Worm (Caenorhabditis elegans) whole organism, young adult: ENCODE data around the gene F21D5.9.
A peak's percentile ranks its signal among the peaks of the same experiment; 100 is the strongest.

ENCODE experiments used
- B0336.3 ChIP-seq: fragments of 200-800 bp; sonication (Bioruptor generic); IDR thresholded peaks from 2 replicates; pipeline ENCODE4 v1.3.6; 2022; ENCODE audit warnings: missing genetic modification characterization, missing compliant biosample characterization
- F10E7.11 ChIP-seq: sonication (generic microtip); optimal IDR thresholded peaks from 2 replicates; lab custom pipeline; 2017; ENCODE audit warnings: mild to moderate bottlenecking, missing genetic modification characterization, moderate library complexity, missing compliant biosample characterization
- F22D6.2 ChIP-seq: sonication (generic microtip); optimal IDR thresholded peaks from 2 replicates; lab custom pipeline; 2016; ENCODE audit warnings: mild to moderate bottlenecking, missing genetic modification characterization, missing compliant biosample characterization
- F23B12.7 ChIP-seq: sonication (generic microtip); optimal IDR thresholded peaks from 2 replicates; lab custom pipeline; 2017; ENCODE audit warnings: missing genetic modification characterization, mild to moderate bottlenecking, missing compliant biosample characterization, antibody characterized with exemption, moderate library complexity; ENCODE audit not compliant: insufficient read depth
- F49E8.2 ChIP-seq: sonication (generic microtip); optimal IDR thresholded peaks from 3 replicates; lab custom pipeline; 2017; ENCODE audit warnings: missing genetic modification characterization, mild to moderate bottlenecking, missing compliant biosample characterization, antibody characterized with exemption, moderate library complexity; ENCODE audit not compliant: insufficient read depth
- F52B5.7 ChIP-seq: sonication (generic microtip); optimal IDR thresholded peaks from 2 replicates; lab custom pipeline; 2016; ENCODE audit warnings: mild to moderate bottlenecking, missing genetic modification characterization, missing compliant biosample characterization
- F55B11.4 ChIP-seq: sonication (generic microtip); optimal IDR thresholded peaks from 2 replicates; lab custom pipeline; 2016; ENCODE audit warnings: missing compliant biosample characterization, missing genetic modification characterization, borderline replicate concordance; ENCODE audit not compliant: insufficient read depth
- K12H6.12 ChIP-seq: fragments of 200-800 bp; sonication (Bioruptor generic); optimal IDR thresholded peaks from 2 replicates; lab custom pipeline; 2018; ENCODE audit warnings: mild to moderate bottlenecking, missing genetic modification characterization, missing compliant biosample characterization
- T07F8.4 ChIP-seq: sonication (generic microtip); optimal IDR thresholded peaks from 2 replicates; lab custom pipeline; 2016; ENCODE audit warnings: mild to moderate bottlenecking, missing genetic modification characterization, moderate library complexity, missing compliant biosample characterization
- Y53G8AR.9 ChIP-seq: fragments of 200-800 bp; sonication (Bioruptor generic); conservative IDR thresholded peaks from 2 replicates; pipeline ENCODE4 v1.3.6; 2022; ENCODE audit warnings: missing genetic modification reagents, missing genetic modification characterization, missing compliant biosample characterization
- Y56A3A.18 ChIP-seq: fragments of 200-800 bp; sonication (Bioruptor generic); IDR thresholded peaks from 2 replicates; pipeline ENCODE4 v1.3.6; 2022; ENCODE audit warnings: missing genetic modification reagents, missing genetic modification characterization, missing compliant biosample characterization
- Y79H2A.3 ChIP-seq: fragments of 200-800 bp; sonication (Bioruptor generic); conservative IDR thresholded peaks from 2 replicates; pipeline ENCODE4 v1.3.6; 2022; ENCODE audit warnings: missing genetic modification reagents, missing genetic modification characterization, missing compliant biosample characterization
- ama-1 ChIP-seq, 3 experiments: fragments of 150-350 bp in 1 of 3; sonication (generic microtip) in 2 of 3; optimal IDR thresholded peaks; 2 replicates each; lab custom pipeline; 2014 to 2018; ENCODE audit warnings: missing biosample characterization in 2 of 3, missing genetic modification characterization in 2 of 3, missing genetic modification reagents in 2 of 3
- aptf-2 ChIP-seq: fragments of 200-800 bp; sonication (Bioruptor generic); conservative IDR thresholded peaks from 2 replicates; pipeline ENCODE4 v1.3.6; 2022; ENCODE audit warnings: missing genetic modification reagents, missing genetic modification characterization, missing compliant biosample characterization
- atf-7 ChIP-seq: sonication (generic microtip); optimal IDR thresholded peaks from 2 replicates; lab custom pipeline; 2017; ENCODE audit warnings: mild to moderate bottlenecking, missing genetic modification characterization, missing compliant biosample characterization
- athp-1 ChIP-seq: sonication (generic microtip); optimal IDR thresholded peaks from 2 replicates; lab custom pipeline; 2017; ENCODE audit warnings: mild to moderate bottlenecking, missing genetic modification characterization, missing compliant biosample characterization
- attf-3 ChIP-seq: fragments of 200-800 bp; sonication (Bioruptor generic); conservative IDR thresholded peaks from 2 replicates; pipeline ENCODE4 v1.3.6; 2022; ENCODE audit warnings: missing genetic modification reagents, missing genetic modification characterization, missing compliant biosample characterization
- attf-6 ChIP-seq: fragments of 200-800 bp; sonication (Bioruptor generic); IDR thresholded peaks from 2 replicates; pipeline ENCODE4 v1.3.6; 2022; ENCODE audit warnings: missing genetic modification reagents, missing genetic modification characterization, missing compliant biosample characterization
- cebp-1 ChIP-seq, 2 experiments: fragments of 200-800 bp in 1 of 2; sonication (Bioruptor generic) in 1 of 2; sonication (generic microtip) in 1 of 2; IDR thresholded peaks in 1 of 2; optimal IDR thresholded peaks in 1 of 2; 2 replicates each; pipeline versions ENCODE4 v1.3.6 to Lab custom; 2017 to 2022; ENCODE audit warnings: missing compliant biosample characterization in 2 of 2, missing genetic modification characterization in 2 of 2, mild to moderate bottlenecking in 1 of 2, missing genetic modification reagents in 1 of 2, moderate library complexity in 1 of 2
- ceh-100 ChIP-seq: fragments of 200-800 bp; sonication (Bioruptor generic); IDR thresholded peaks from 2 replicates; pipeline ENCODE4 v1.3.6; 2022; ENCODE audit warnings: missing genetic modification reagents, missing genetic modification characterization, missing compliant biosample characterization
- ceh-79 ChIP-seq: sonication (generic microtip); optimal IDR thresholded peaks from 2 replicates; lab custom pipeline; 2017; ENCODE audit warnings: mild to moderate bottlenecking, missing genetic modification characterization, missing compliant biosample characterization
- efl-1 ChIP-seq: fragments of 150-350 bp; optimal IDR thresholded peaks from 2 replicates; lab custom pipeline; 2014; ENCODE audit warnings: missing biosample characterization, missing genetic modification reagents, missing genetic modification characterization
- egrh-3 ChIP-seq: fragments of 200-800 bp; sonication (Bioruptor generic); IDR thresholded peaks from 2 replicates; pipeline ENCODE4 v1.3.6; 2022; ENCODE audit warnings: missing genetic modification reagents, missing genetic modification characterization, missing compliant biosample characterization
- ets-4 ChIP-seq: fragments of 200-800 bp; sonication (Bioruptor generic); optimal IDR thresholded peaks from 2 replicates; lab custom pipeline; 2018; ENCODE audit warnings: mild to moderate bottlenecking, missing genetic modification characterization, missing compliant biosample characterization
- gei-17 ChIP-seq: fragments of 200-800 bp; sonication (Bioruptor generic); optimal IDR thresholded peaks from 2 replicates; lab custom pipeline; 2018; ENCODE audit warnings: mild to moderate bottlenecking, missing genetic modification characterization, missing compliant biosample characterization
- hrde-1 ChIP-seq: sonication (generic microtip); optimal IDR thresholded peaks from 2 replicates; lab custom pipeline; 2016; ENCODE audit warnings: missing genetic modification characterization, mild to moderate bottlenecking, missing compliant biosample characterization, moderate library complexity, missing genotype, missing genetic modification reagents, borderline replicate concordance
- hsf-1 ChIP-seq: fragments of 200-800 bp; sonication (Bioruptor generic); IDR thresholded peaks from 2 replicates; pipeline ENCODE4 v1.3.6; 2022; ENCODE audit warnings: missing genetic modification reagents, missing genetic modification characterization, missing compliant biosample characterization
- let-607 ChIP-seq, 2 experiments: fragments of 200-800 bp in 1 of 2; sonication (Bioruptor generic) in 1 of 2; sonication (generic microtip) in 1 of 2; optimal IDR thresholded peaks; 2 replicates each; lab custom pipeline; 2016 to 2018; ENCODE audit warnings: mild to moderate bottlenecking in 2 of 2, missing compliant biosample characterization in 2 of 2, missing genetic modification characterization in 2 of 2, moderate library complexity in 2 of 2, missing genotype in 1 of 2
- lin-54 ChIP-seq: fragments of 200-800 bp; sonication (Bioruptor generic); optimal IDR thresholded peaks from 2 replicates; lab custom pipeline; 2018; ENCODE audit warnings: mild to moderate bottlenecking, missing genetic modification characterization, missing compliant biosample characterization
- madf-10 ChIP-seq: sonication (generic microtip); optimal IDR thresholded peaks from 2 replicates; lab custom pipeline; 2016; ENCODE audit warnings: mild to moderate bottlenecking, missing genetic modification characterization, missing compliant biosample characterization
- madf-6 ChIP-seq: fragments of 200-800 bp; sonication (Bioruptor generic); IDR thresholded peaks from 2 replicates; pipeline ENCODE4 v1.3.6; 2022; ENCODE audit warnings: missing genetic modification reagents, missing genetic modification characterization, missing compliant biosample characterization
- madf-8 ChIP-seq: fragments of 200-800 bp; sonication (Bioruptor generic); conservative IDR thresholded peaks from 2 replicates; pipeline ENCODE4 v1.3.6; 2022; ENCODE audit warnings: missing genetic modification reagents, missing genetic modification characterization, missing compliant biosample characterization
- nfya-1 ChIP-seq: sonication (generic microtip); optimal IDR thresholded peaks from 2 replicates; lab custom pipeline; 2017; ENCODE audit warnings: antibody characterized with exemption, missing compliant biosample characterization, missing genetic modification characterization, borderline replicate concordance; ENCODE audit not compliant: insufficient read depth
- nhr-80 ChIP-seq: sonication (generic microtip); optimal IDR thresholded peaks from 2 replicates; lab custom pipeline; 2016; ENCODE audit warnings: missing genetic modification characterization, missing compliant biosample characterization
- repo-1 ChIP-seq: sonication (generic microtip); optimal IDR thresholded peaks from 2 replicates; lab custom pipeline; 2017; ENCODE audit warnings: mild to moderate bottlenecking, missing genetic modification characterization, missing compliant biosample characterization
- unc-62 ChIP-seq: fragments of 150-350 bp; optimal IDR thresholded peaks from 2 replicates; lab custom pipeline; 2014; ENCODE audit warnings: missing biosample characterization, missing genetic modification reagents, missing genetic modification characterization
- xnd-1 ChIP-seq: sonication (generic microtip); optimal IDR thresholded peaks from 2 replicates; lab custom pipeline; 2016; ENCODE audit warnings: missing genotype, missing genetic modification reagents, missing genetic modification characterization, missing compliant biosample characterization

The F21D5.9 gene

DNA sequence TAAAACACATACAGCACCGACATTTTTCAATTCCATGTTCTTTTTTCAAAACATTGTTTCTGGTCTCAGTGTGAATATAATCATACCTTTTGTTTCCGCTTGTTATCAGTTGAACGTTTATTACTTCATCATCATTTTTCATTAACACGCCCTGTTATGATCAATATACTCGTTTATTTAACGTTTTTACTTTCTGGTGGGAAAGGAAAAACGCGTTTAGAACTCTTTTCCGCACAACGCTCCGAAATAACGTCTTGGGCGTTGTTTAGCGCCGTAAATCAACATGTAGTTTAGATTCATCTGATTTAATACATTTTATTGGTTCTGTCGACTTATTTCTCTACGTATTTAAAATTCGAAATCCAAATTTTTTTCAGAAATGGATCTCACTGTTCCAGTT is 1.5 kb downstream of the F21D5.9 start, which contains the start of gene pgm-3:
Gene pgm-3, plus strand, starts transcription at position 378 of the 400 bp plus-strand sequence.
- peak; percentile 75 for TF ChIP-seq attf-3 (GFP tag; lab: Robert Waterston, UW)
- TF ChIP-seq Y53G8AR.9 = no peak
- TF ChIP-seq, all 124 proteins: peak for 1

ce11 chrIV:8728122-8728521 is 4.3 kb downstream of the F21D5.9 start, which contains the start of gene otub-3:
TSS of gene otub-3 (plus strand) at chrIV:8728177.
- no peak for TF ChIP-seq F10E7.11 (tag; lab: Kevin White, UChicago)
- peak; percentile 85 for TF ChIP-seq madf-6 (GFP tag; lab: Robert Waterston, UW)
- peak; percentile 74 for TF ChIP-seq madf-8 (GFP tag; lab: Robert Waterston, UW)
- TF ChIP-seq lin-54 (GFP tag; lab: Kevin White, UChicago) = peak; percentile 13
- TF ChIP-seq efl-1 = peak; percentile 78
- no peak for TF ChIP-seq ceh-100 (GFP tag; lab: Robert Waterston, UW)
- peak; percentile 44; the same call in 1 of the 2 replicates for TF ChIP-seq B0336.3 (GFP tag; lab: Robert Waterston, UW)
- TF ChIP-seq repo-1 = peak; percentile 20
- TF ChIP-seq ama-1 (optimal IDR thresholded peaks at IDR 0.05; lab: Kevin White, UChicago) = no peak
- TF ChIP-seq ama-1 (GFP tag; optimal IDR thresholded peaks at IDR 0.05; lab: Kevin White, UChicago) = peak in 1 of 2 experiments; percentile 18
- TF ChIP-seq nfya-1 = no peak
- 0 out of 2 replicates have a peak, but pooled peaks have one; percentile 57 for TF ChIP-seq attf-6
- peak; percentile 24 for TF ChIP-seq hrde-1 (tag; lab: Kevin White, UChicago)
- TF ChIP-seq K12H6.12 (tag; lab: Kevin White, UChicago) = no peak
- TF ChIP-seq xnd-1 (tag; lab: Kevin White, UChicago) = peak; percentile 66
- peak; percentile 4 for TF ChIP-seq athp-1 (tag; lab: Kevin White, UChicago)

- TF ChIP-seq atf-7 (tag; lab: Kevin White, UChicago) = no peak
- no peak for TF ChIP-seq F22D6.2 (tag; lab: Kevin White, UChicago)
- peak; percentile 77 for TF ChIP-seq nhr-80 (tag; lab: Kevin White, UChicago)
- TF ChIP-seq Y79H2A.3 (GFP tag; lab: Robert Waterston, UW) = no peak
- TF ChIP-seq let-607 (tag; optimal IDR thresholded peaks at IDR 0.05; lab: Kevin White, UChicago) = no peak
- TF ChIP-seq F52B5.7 (tag; lab: Kevin White, UChicago) = no peak
- no peak for TF ChIP-seq F49E8.2 (tag; lab: Kevin White, UChicago)
- no peak for TF ChIP-seq ceh-79 (tag; lab: Kevin White, UChicago)
- TF ChIP-seq unc-62 = peak; percentile 4
- no peak for TF ChIP-seq egrh-3
- TF ChIP-seq F55B11.4 (tag; lab: Kevin White, UChicago) = no peak
- TF ChIP-seq hrde-1 (tag; lab: Kevin White, UChicago) = no peak
- no peak for TF ChIP-seq madf-10 (tag; lab: Kevin White, UChicago)
- TF ChIP-seq hsf-1 = no peak
- TF ChIP-seq aptf-2 (GFP tag; lab: Robert Waterston, UW) = no peak
- no peak for TF ChIP-seq cebp-1 (GFP tag; IDR thresholded peaks at IDR 0.05; lab: Robert Waterston, UW)
- TF ChIP-seq cebp-1 (tag; optimal IDR thresholded peaks at IDR 0.05; lab: Kevin White, UChicago) = peak; percentile 36
- no peak for TF ChIP-seq ets-4 (GFP tag; lab: Kevin White, UChicago)
- no peak for TF ChIP-seq F23B12.7 (tag; lab: Kevin White, UChicago)
- no peak for TF ChIP-seq gei-17 (GFP tag; lab: Kevin White, UChicago)
- TF ChIP-seq Y56A3A.18 (GFP tag; lab: Robert Waterston, UW) = no peak
- no peak for TF ChIP-seq T07F8.4 (tag; lab: Kevin White, UChicago)
Measured at ce11 chrIV:8729636-8730035, 5.8 kb downstream of the F21D5.9 start.
